Worm (Caenorhabditis elegans) whole organism, midembryonic: ENCODE results near the gene F01G10.5.
A peak's percentile ranks its signal among the peaks of the same experiment; 100 is the strongest.

ENCODE experiments used
- T22C8.4 ChIP-seq: fragments of 200-800 bp; sonication (Bioruptor generic); IDR thresholded peaks from 2 replicates; pipeline ENCODE4 v1.3.6; 2022; ENCODE audit warnings: missing genetic modification characterization, missing compliant biosample characterization
- cog-1 ChIP-seq: sonication (generic microtip); optimal IDR thresholded peaks from 2 replicates; lab custom pipeline; 2016; ENCODE audit warnings: missing genetic modification characterization, missing compliant biosample characterization
- flt-1 ChIP-seq: fragments of 200-800 bp; sonication (Bioruptor generic); IDR thresholded peaks from 2 replicates; pipeline ENCODE4 v1.3.6; 2022; ENCODE audit warnings: missing genetic modification characterization, missing compliant biosample characterization
- klf-2 ChIP-seq: fragments of 200-800 bp; sonication (Bioruptor generic); conservative IDR thresholded peaks from 2 replicates; pipeline ENCODE4 v1.3.6; 2022; ENCODE audit warnings: missing genetic modification reagents, missing genetic modification characterization, missing compliant biosample characterization
- med-1 ChIP-seq: sonication (generic microtip); optimal IDR thresholded peaks from 2 replicates; lab custom pipeline; 2017; ENCODE audit warnings: missing genetic modification characterization, mild to moderate bottlenecking, missing compliant biosample characterization, antibody characterized with exemption, missing genetic modification reagents; ENCODE audit not compliant: insufficient read depth
- ref-1 ChIP-seq: fragments of 200-800 bp; sonication (Bioruptor generic); conservative IDR thresholded peaks from 2 replicates; pipeline ENCODE4 v1.3.6; 2022; ENCODE audit warnings: missing genetic modification reagents, missing genetic modification characterization, missing compliant biosample characterization
- tab-1 ChIP-seq: fragments of 200-800 bp; sonication (Bioruptor generic); IDR thresholded peaks from 2 replicates; pipeline ENCODE4 v1.3.6; 2022; ENCODE audit warnings: missing genetic modification characterization, missing compliant biosample characterization
- ztf-23 ChIP-seq: fragments of 200-800 bp; sonication (Bioruptor generic); IDR thresholded peaks from 2 replicates; pipeline ENCODE4 v1.3.6; 2022; ENCODE audit warnings: missing genetic modification reagents, missing genetic modification characterization, missing compliant biosample characterization
- ztf-29 ChIP-seq: fragments of 200-800 bp; sonication (Bioruptor generic); IDR thresholded peaks from 2 replicates; pipeline ENCODE4 v1.3.6; 2022; ENCODE audit warnings: missing genetic modification reagents, missing genetic modification characterization, missing compliant biosample characterization

The F01G10.5 gene

DNA sequence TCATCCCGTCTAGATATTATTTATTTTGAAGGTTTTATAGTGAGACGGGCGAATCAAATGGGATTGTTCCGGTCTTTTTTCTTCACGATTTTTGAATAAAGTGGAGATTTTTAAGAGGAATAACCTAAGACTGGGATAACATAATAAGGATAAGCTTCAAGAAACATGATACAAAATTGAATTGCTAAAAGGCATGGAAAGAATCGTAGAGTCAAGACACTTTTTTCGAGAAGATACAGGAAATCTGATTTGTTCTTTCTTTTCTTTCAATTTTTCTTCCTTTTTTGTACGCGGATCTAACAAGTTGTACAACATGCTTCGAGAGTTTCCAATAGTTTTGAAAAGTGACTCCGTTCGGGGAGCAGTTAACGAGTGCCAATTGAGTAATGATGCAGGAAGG is 39.4 kb downstream of the F01G10.5 start:
- no peak for TF ChIP-seq tab-1 (GFP tag; lab: Robert Waterston, UW)
- no peak for TF ChIP-seq ztf-29
- no peak for TF ChIP-seq med-1 (GFP tag; lab: Kevin White, UChicago)
- TF ChIP-seq cog-1 (tag; lab: Kevin White, UChicago) = no peak
- TF ChIP-seq T22C8.4 (GFP tag; lab: Robert Waterston, UW) = no peak
- no peak for TF ChIP-seq flt-1 (GFP tag; lab: Robert Waterston, UW)
- TF ChIP-seq klf-2 (GFP tag; lab: Robert Waterston, UW) = no peak
- no peak for TF ChIP-seq ref-1 (GFP tag; lab: Robert Waterston, UW)
- no peak for TF ChIP-seq ztf-23 (GFP tag; lab: Robert Waterston, UW)

DNA sequence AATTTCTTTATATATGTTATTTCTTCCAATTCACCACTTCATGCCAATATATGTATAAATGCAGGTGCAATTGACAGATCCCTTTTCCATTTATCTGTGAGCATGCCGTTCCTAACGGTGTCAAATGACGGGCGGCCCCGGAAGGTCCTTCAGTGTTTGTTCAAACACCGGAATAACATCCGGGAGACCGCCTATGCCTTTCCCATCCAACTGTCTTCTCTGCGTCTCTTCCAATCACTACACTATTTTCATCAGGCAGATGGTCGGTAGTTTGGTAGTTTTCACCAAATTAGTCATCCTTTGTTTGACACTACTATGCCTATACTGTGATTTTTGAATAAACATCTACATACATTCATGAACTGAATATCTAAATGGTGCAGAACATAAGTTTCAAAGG is 40.3 kb downstream of the F01G10.5 start:
- TF ChIP-seq med-1 (GFP tag; lab: Kevin White, UChicago) (no peak), flt-1 (GFP tag; lab: Robert Waterston, UW) (0 out of 2 replicates have a peak, but pooled peaks have one; percentile 22), tab-1 (GFP tag; lab: Robert Waterston, UW) (no peak)

DNA sequence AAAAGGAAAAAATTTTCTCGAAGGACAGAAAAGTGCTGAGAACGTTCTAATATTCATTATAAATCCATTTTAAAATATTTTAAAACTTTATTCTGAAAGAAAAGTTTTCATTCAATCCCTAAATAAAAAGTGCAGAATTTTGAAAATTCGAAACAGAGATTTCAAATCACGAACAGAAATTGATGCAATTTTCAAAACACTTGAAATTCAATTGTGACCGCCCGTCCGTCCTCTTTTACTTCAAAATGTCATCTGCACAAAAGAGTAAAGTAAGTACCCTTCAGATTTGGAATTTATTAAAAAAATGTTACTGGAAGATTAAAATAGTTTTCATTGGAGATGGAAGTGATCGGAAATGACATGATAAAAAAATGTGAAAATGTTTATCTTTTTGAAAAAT is 42.4 kb downstream of the F01G10.5 start:
- TF ChIP-seq ztf-23 (GFP tag; lab: Robert Waterston, UW) = no peak
- TF ChIP-seq tab-1 (GFP tag; lab: Robert Waterston, UW) = no peak
- TF ChIP-seq flt-1 (GFP tag; lab: Robert Waterston, UW) = no peak
- TF ChIP-seq med-1 (GFP tag; lab: Kevin White, UChicago) = no peak
- TF ChIP-seq klf-2 (GFP tag; lab: Robert Waterston, UW) = no peak
- TF ChIP-seq cog-1 (tag; lab: Kevin White, UChicago) = no peak
- no peak for TF ChIP-seq ztf-29
- no peak for TF ChIP-seq ref-1 (GFP tag; lab: Robert Waterston, UW)
- no peak for TF ChIP-seq T22C8.4 (GFP tag; lab: Robert Waterston, UW)

DNA sequence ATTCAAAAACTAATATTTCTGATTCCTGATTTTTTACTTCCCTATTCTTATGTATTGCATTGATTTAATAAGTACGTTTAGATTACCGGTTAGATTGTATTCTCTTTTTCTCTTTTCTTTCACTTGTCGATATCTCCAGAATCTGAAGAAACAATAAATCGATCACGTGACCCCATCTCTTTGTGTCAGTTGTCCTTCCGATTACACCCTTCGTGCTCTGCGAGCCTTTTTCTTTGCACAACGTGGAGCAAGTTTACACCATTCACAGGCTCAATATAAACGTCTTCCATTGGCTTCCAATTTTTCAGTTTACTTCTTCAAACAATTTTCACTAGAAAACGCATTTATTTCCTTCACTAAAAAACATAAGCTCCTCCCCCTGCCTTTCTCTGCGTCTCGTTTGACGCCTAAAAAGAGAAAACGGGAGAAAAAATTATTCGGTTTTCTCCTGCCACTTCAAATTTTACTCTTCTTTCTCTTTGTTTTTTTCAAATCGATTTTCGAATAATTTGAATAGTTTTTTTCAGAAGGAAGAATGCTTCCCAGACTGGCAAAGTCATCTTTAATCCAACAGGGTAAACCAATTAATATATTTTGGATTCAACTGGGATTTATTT is 50.6 kb downstream of the F01G10.5 start, which contains the start of gene gta-1:
gta-1 (plus strand) TSS at position 528 of the 617 bp plus-strand sequence.
- TF ChIP-seq T22C8.4 (GFP tag; lab: Robert Waterston, UW) (no peak), ref-1 (GFP tag; lab: Robert Waterston, UW) (no peak), ztf-29 (no peak), klf-2 (GFP tag; lab: Robert Waterston, UW) (no peak), ztf-23 (GFP tag; lab: Robert Waterston, UW) (no peak), flt-1 (GFP tag; lab: Robert Waterston, UW) (no peak), tab-1 (GFP tag; lab: Robert Waterston, UW) (no peak), cog-1 (tag; lab: Kevin White, UChicago) (no peak), med-1 (GFP tag; lab: Kevin White, UChicago) (no peak)
